Worm (Caenorhabditis elegans) whole organism, L1 larva: ENCODE data around the gene pho-7.

Source experiments
- ama-1 ChIP-seq: fragments of 150-350 bp; optimal IDR thresholded peaks from 2 replicates; lab custom pipeline; 2014
- jun-1 ChIP-seq: fragments of 150-350 bp; optimal IDR thresholded peaks from 2 replicates; lab custom pipeline; 2014; ENCODE audit warnings: missing biosample characterization, missing genetic modification reagents, missing genetic modification characterization
- mdl-1 ChIP-seq, 2 experiments: fragments of 150-350 bp; optimal IDR thresholded peaks; 2 replicates each; lab custom pipeline; 2014 to 2017; ENCODE audit warnings: missing biosample characterization in 2 of 2, missing genetic modification characterization in 2 of 2, inconsistent platforms in 1 of 2
- skn-1 ChIP-seq: fragments of 150-350 bp; optimal IDR thresholded peaks from 2 replicates; lab custom pipeline; 2014; ENCODE audit warnings: missing biosample characterization, missing genetic modification characterization

DNA sequence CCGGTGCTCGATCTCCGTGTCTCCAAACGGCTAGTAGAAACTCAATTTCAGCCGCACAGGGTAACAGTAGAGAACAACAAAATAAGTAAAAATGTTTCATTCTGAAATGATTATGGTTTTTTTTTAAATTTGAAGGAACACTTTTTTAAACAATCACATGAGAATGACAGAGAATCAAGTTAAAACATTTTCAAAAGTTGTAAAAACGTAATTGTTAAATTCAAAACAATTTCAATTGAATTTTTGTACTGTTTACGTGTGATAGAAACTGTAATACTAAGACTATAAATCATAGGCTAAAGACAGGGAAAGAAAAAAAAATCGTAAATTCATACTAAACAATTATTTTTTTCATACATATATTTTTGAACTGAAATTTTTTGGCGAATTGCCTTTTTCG is at the start of gene pho-7:
- no peak for TF ChIP-seq jun-1 (tag; lab: Kevin White, UChicago)
- TF ChIP-seq skn-1, result no peak
- TF ChIP-seq ama-1 (lab: Kevin White, UChicago), result no peak
- TF ChIP-seq mdl-1 (tag; optimal IDR thresholded peaks at IDR 0.05; lab: Kevin White, UChicago), result no peak
